Worm (Caenorhabditis elegans) whole organism, young adult: ENCODE measurements around the gene R11H6.5.
A peak's percentile ranks its signal among the peaks of the same experiment; 100 is the strongest.

Experiments used
- B0019.2 ChIP-seq: fragments of 200-800 bp; sonication (Bioruptor generic); conservative IDR thresholded peaks from 2 replicates; pipeline ENCODE4 v1.3.6; 2022; ENCODE audit warnings: missing genetic modification reagents, missing genetic modification characterization, missing compliant biosample characterization
- Y53G8AR.9 ChIP-seq: fragments of 200-800 bp; sonication (Bioruptor generic); conservative IDR thresholded peaks from 2 replicates; pipeline ENCODE4 v1.3.6; 2022; ENCODE audit warnings: missing genetic modification reagents, missing genetic modification characterization, missing compliant biosample characterization
- ama-1 ChIP-seq, 3 experiments: fragments of 150-350 bp in 1 of 3; sonication (generic microtip) in 2 of 3; optimal IDR thresholded peaks; 2 replicates each; lab custom pipeline; 2014 to 2018; ENCODE audit warnings: missing biosample characterization in 2 of 3, missing genetic modification characterization in 2 of 3, missing genetic modification reagents in 2 of 3
- aptf-3 ChIP-seq: fragments of 200-800 bp; sonication (Bioruptor generic); IDR thresholded peaks from 2 replicates; pipeline ENCODE4 v1.3.6; 2022; ENCODE audit warnings: missing genetic modification characterization, missing compliant biosample characterization
- atf-7 ChIP-seq: sonication (generic microtip); optimal IDR thresholded peaks from 2 replicates; lab custom pipeline; 2017; ENCODE audit warnings: mild to moderate bottlenecking, missing genetic modification characterization, missing compliant biosample characterization
- attf-3 ChIP-seq: fragments of 200-800 bp; sonication (Bioruptor generic); conservative IDR thresholded peaks from 2 replicates; pipeline ENCODE4 v1.3.6; 2022; ENCODE audit warnings: missing genetic modification reagents, missing genetic modification characterization, missing compliant biosample characterization
- attf-5 ChIP-seq: fragments of 200-800 bp; sonication (Bioruptor generic); optimal IDR thresholded peaks from 2 replicates; lab custom pipeline; 2018; ENCODE audit warnings: mild to moderate bottlenecking, missing genetic modification characterization, missing compliant biosample characterization
- ccch-3 ChIP-seq: fragments of 200-800 bp; sonication (Bioruptor generic); optimal IDR thresholded peaks from 2 replicates; lab custom pipeline; 2018; ENCODE audit warnings: mild to moderate bottlenecking, missing genetic modification characterization, missing compliant biosample characterization
- cebp-2 ChIP-seq: fragments of 200-800 bp; sonication (Bioruptor generic); IDR thresholded peaks from 2 replicates; pipeline ENCODE4 v1.3.6; 2022; ENCODE audit warnings: missing genetic modification characterization, missing compliant biosample characterization
- ceh-79 ChIP-seq: sonication (generic microtip); optimal IDR thresholded peaks from 2 replicates; lab custom pipeline; 2017; ENCODE audit warnings: mild to moderate bottlenecking, missing genetic modification characterization, missing compliant biosample characterization
- dox-1 ChIP-seq: fragments of 200-800 bp; sonication (Bioruptor generic); IDR thresholded peaks from 2 replicates; pipeline ENCODE4 v1.3.6; 2022; ENCODE audit warnings: missing genetic modification reagents, missing genetic modification characterization, missing compliant biosample characterization
- efl-1 ChIP-seq: fragments of 150-350 bp; optimal IDR thresholded peaks from 2 replicates; lab custom pipeline; 2014; ENCODE audit warnings: missing biosample characterization, missing genetic modification reagents, missing genetic modification characterization
- egl-18 ChIP-seq: fragments of 200-800 bp; sonication (Bioruptor generic); IDR thresholded peaks from 2 replicates; pipeline ENCODE4 v1.3.6; 2022; ENCODE audit warnings: missing genetic modification reagents, missing genetic modification characterization, missing compliant biosample characterization
- egrh-3 ChIP-seq: fragments of 200-800 bp; sonication (Bioruptor generic); IDR thresholded peaks from 2 replicates; pipeline ENCODE4 v1.3.6; 2022; ENCODE audit warnings: missing genetic modification reagents, missing genetic modification characterization, missing compliant biosample characterization
- hlh-12 ChIP-seq: sonication (generic microtip); optimal IDR thresholded peaks from 2 replicates; lab custom pipeline; 2016; ENCODE audit warnings: missing genetic modification characterization, missing compliant biosample characterization
- hlh-26 ChIP-seq: fragments of 200-800 bp; sonication (Bioruptor generic); conservative IDR thresholded peaks from 2 replicates; pipeline ENCODE4 v1.3.6; 2022; ENCODE audit warnings: missing genetic modification reagents, missing genetic modification characterization, missing compliant biosample characterization
- hmg-1.2 ChIP-seq: fragments of 200-800 bp; sonication (Bioruptor generic); IDR thresholded peaks from 2 replicates; pipeline ENCODE4 v1.3.6; 2022; ENCODE audit warnings: missing genetic modification reagents, missing genetic modification characterization, missing compliant biosample characterization
- hrde-1 ChIP-seq: sonication (generic microtip); optimal IDR thresholded peaks from 2 replicates; lab custom pipeline; 2016; ENCODE audit warnings: missing genetic modification characterization, mild to moderate bottlenecking, missing compliant biosample characterization, moderate library complexity, missing genotype, missing genetic modification reagents, borderline replicate concordance
- lag-1 ChIP-seq: fragments of 200-800 bp; sonication (Bioruptor generic); IDR thresholded peaks from 2 replicates; pipeline ENCODE4 v1.3.6; 2022; ENCODE audit warnings: missing genetic modification reagents, missing genetic modification characterization, missing compliant biosample characterization
- let-607 ChIP-seq, 2 experiments: fragments of 200-800 bp in 1 of 2; sonication (Bioruptor generic) in 1 of 2; sonication (generic microtip) in 1 of 2; optimal IDR thresholded peaks; 2 replicates each; lab custom pipeline; 2016 to 2018; ENCODE audit warnings: mild to moderate bottlenecking in 2 of 2, missing compliant biosample characterization in 2 of 2, missing genetic modification characterization in 2 of 2, moderate library complexity in 2 of 2, missing genotype in 1 of 2
- lin-26 ChIP-seq: fragments of 200-800 bp; sonication (Bioruptor generic); IDR thresholded peaks from 2 replicates; pipeline ENCODE4 v1.3.6; 2022; ENCODE audit warnings: missing genetic modification reagents, missing genetic modification characterization, missing compliant biosample characterization
- lin-40 ChIP-seq: sonication (generic microtip); optimal IDR thresholded peaks from 2 replicates; lab custom pipeline; 2016; ENCODE audit warnings: missing genetic modification characterization, mild to moderate bottlenecking, missing compliant biosample characterization, missing genotype, missing genetic modification reagents
- lin-54 ChIP-seq: fragments of 200-800 bp; sonication (Bioruptor generic); optimal IDR thresholded peaks from 2 replicates; lab custom pipeline; 2018; ENCODE audit warnings: mild to moderate bottlenecking, missing genetic modification characterization, missing compliant biosample characterization
- lir-1 ChIP-seq: fragments of 200-800 bp; sonication (Bioruptor generic); conservative IDR thresholded peaks from 2 replicates; pipeline ENCODE4 v1.3.6; 2022; ENCODE audit warnings: missing genetic modification reagents, missing genetic modification characterization, missing compliant biosample characterization
- lsl-1 ChIP-seq: fragments of 200-800 bp; sonication (Bioruptor generic); optimal IDR thresholded peaks from 2 replicates; lab custom pipeline; 2018; ENCODE audit warnings: mild to moderate bottlenecking, missing genetic modification characterization, moderate library complexity, missing compliant biosample characterization
- madf-8 ChIP-seq: fragments of 200-800 bp; sonication (Bioruptor generic); conservative IDR thresholded peaks from 2 replicates; pipeline ENCODE4 v1.3.6; 2022; ENCODE audit warnings: missing genetic modification reagents, missing genetic modification characterization, missing compliant biosample characterization
- mcd-1 ChIP-seq: fragments of 200-800 bp; sonication (Bioruptor generic); IDR thresholded peaks from 2 replicates; pipeline ENCODE4 v1.3.6; 2022; ENCODE audit warnings: missing genetic modification reagents, missing genetic modification characterization, missing compliant biosample characterization
- nfya-1 ChIP-seq: sonication (generic microtip); optimal IDR thresholded peaks from 2 replicates; lab custom pipeline; 2017; ENCODE audit warnings: antibody characterized with exemption, missing compliant biosample characterization, missing genetic modification characterization, borderline replicate concordance; ENCODE audit not compliant: insufficient read depth
- nfya-2 ChIP-seq: fragments of 200-800 bp; sonication (Bioruptor generic); IDR thresholded peaks from 2 replicates; pipeline ENCODE4 v1.3.6; 2022; ENCODE audit warnings: missing genetic modification reagents, missing genetic modification characterization, missing compliant biosample characterization
- nhr-80 ChIP-seq: sonication (generic microtip); optimal IDR thresholded peaks from 2 replicates; lab custom pipeline; 2016; ENCODE audit warnings: missing genetic modification characterization, missing compliant biosample characterization
- rcor-1 ChIP-seq: fragments of 200-800 bp; sonication (Bioruptor generic); IDR thresholded peaks from 2 replicates; pipeline ENCODE4 v1.3.6; 2022; ENCODE audit warnings: missing genetic modification reagents, missing genetic modification characterization, missing compliant biosample characterization
- repo-1 ChIP-seq: sonication (generic microtip); optimal IDR thresholded peaks from 2 replicates; lab custom pipeline; 2017; ENCODE audit warnings: mild to moderate bottlenecking, missing genetic modification characterization, missing compliant biosample characterization
- rpc-1 ChIP-seq, 2 experiments: fragments of 150-350 bp in 1 of 2; sonication (generic microtip) in 1 of 2; optimal IDR thresholded peaks; 2 replicates each; lab custom pipeline; 2014 to 2018; ENCODE audit warnings: missing biosample characterization in 1 of 2, missing genetic modification characterization in 1 of 2, missing genetic modification reagents in 1 of 2, missing genotype in 1 of 2
- snpc-1.1 ChIP-seq: sonication (generic microtip); optimal IDR thresholded peaks from 2 replicates; lab custom pipeline; 2017; ENCODE audit warnings: missing genetic modification characterization, mild to moderate bottlenecking, missing compliant biosample characterization, antibody characterized with exemption, moderate library complexity, missing genotype, missing genetic modification reagents; ENCODE audit not compliant: insufficient read depth
- snpc-1.3 ChIP-seq: sonication (generic microtip); optimal IDR thresholded peaks from 2 replicates; lab custom pipeline; 2017; ENCODE audit warnings: missing genetic modification characterization, mild to moderate bottlenecking, missing compliant biosample characterization, antibody characterized with exemption, moderate library complexity, missing genotype, missing genetic modification reagents; ENCODE audit not compliant: insufficient read depth
- ztf-18 ChIP-seq: sonication (generic microtip); optimal IDR thresholded peaks from 2 replicates; lab custom pipeline; 2016; ENCODE audit warnings: missing genotype, mild to moderate bottlenecking, missing genetic modification characterization, missing compliant biosample characterization

The R11H6.5 gene

ce11 chrV:14658131-14658530 is 46.1 kb upstream of the R11H6.5 start, which contains the start of gene slc-25A29:
TSS of gene slc-25A29 (minus strand) at chrV:14658175.
- TF ChIP-seq rcor-1 (GFP tag; lab: Robert Waterston, UW) (no peak), ama-1 (optimal IDR thresholded peaks at IDR 0.05; lab: Kevin White, UChicago) (no peak), ama-1 (GFP tag; optimal IDR thresholded peaks at IDR 0.05; lab: Kevin White, UChicago) (no peak), nfya-1 (no peak), lir-1 (GFP tag; lab: Robert Waterston, UW) (no peak), let-607 (tag; optimal IDR thresholded peaks at IDR 0.05; lab: Kevin White, UChicago) (no peak), hlh-12 (tag; lab: Kevin White, UChicago) (no peak)

DNA sequence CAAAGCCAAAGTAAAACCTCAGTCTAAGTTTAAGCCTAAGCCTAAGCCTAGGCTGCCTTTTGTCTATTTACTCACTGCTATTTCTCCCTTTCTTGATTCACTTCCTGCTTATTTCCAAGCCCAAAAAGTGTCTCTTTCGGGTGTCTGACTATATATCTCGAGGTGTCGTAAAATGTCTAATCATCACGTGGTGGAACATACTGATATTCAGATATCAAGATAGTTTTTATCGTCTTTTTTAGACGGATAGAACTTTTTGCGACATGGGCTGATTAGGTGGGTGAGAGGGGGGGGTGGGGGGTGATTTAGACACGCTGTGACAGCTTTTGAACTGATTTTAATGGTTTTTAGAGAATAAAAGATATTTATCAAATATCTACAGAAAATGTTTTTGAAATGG is 44.9 kb upstream of the R11H6.5 start:
- no peak for TF ChIP-seq nfya-2 (GFP tag; lab: Robert Waterston, UW)
- TF ChIP-seq lin-26 (GFP tag; lab: Robert Waterston, UW) = peak; percentile 16; the same call in 1 of the 2 replicates

- no peak for TF ChIP-seq hlh-26 (GFP tag; lab: Robert Waterston, UW)
- no peak for TF ChIP-seq lin-40 (tag; lab: Kevin White, UChicago)
- TF ChIP-seq lir-1 (GFP tag; lab: Robert Waterston, UW) = no peak
- no peak for TF ChIP-seq efl-1 (GFP tag; lab: Kevin White, UChicago)
- no peak for TF ChIP-seq attf-3 (GFP tag; lab: Robert Waterston, UW)
- no peak for TF ChIP-seq nfya-1
- TF ChIP-seq B0019.2 (GFP tag; lab: Robert Waterston, UW) = no peak
- no peak for TF ChIP-seq repo-1 (tag; lab: Kevin White, UChicago)
- TF ChIP-seq dox-1 (GFP tag; lab: Robert Waterston, UW) = no peak
- TF ChIP-seq ceh-79 (tag; lab: Kevin White, UChicago) = no peak
- TF ChIP-seq lag-1 (GFP tag; lab: Robert Waterston, UW) = no peak
- TF ChIP-seq aptf-3 (GFP tag; lab: Robert Waterston, UW) = no peak
- no peak for TF ChIP-seq madf-8
- TF ChIP-seq egrh-3 = no peak
- TF ChIP-seq lin-54 = no peak
These were observed 43.7 kb upstream of the R11H6.5 start for ce11 chrV:14655689-14656088.

ce11 chrV:14650631-14651030 is 38.6 kb upstream of the R11H6.5 start:
- TF ChIP-seq cebp-2 (no peak), ccch-3 (GFP tag; lab: Kevin White, UChicago) (no peak), hmg-1.2 (no peak), snpc-1.3 (tag; lab: Kevin White, UChicago) (no peak), snpc-1.1 (tag; lab: Kevin White, UChicago) (no peak), rpc-1 (optimal IDR thresholded peaks at IDR 0.05; lab: Kevin White, UChicago) (no peak), rpc-1 (tag; optimal IDR thresholded peaks at IDR 0.05; lab: Kevin White, UChicago) (no peak), mcd-1 (GFP tag; lab: Robert Waterston, UW) (no peak), egl-18 (GFP tag; lab: Robert Waterston, UW) (no peak), atf-7 (tag; lab: Kevin White, UChicago) (no peak), lag-1 (GFP tag; lab: Robert Waterston, UW) (no peak), rcor-1 (GFP tag; lab: Robert Waterston, UW) (no peak), nhr-80 (no peak), ztf-18 (tag; lab: Kevin White, UChicago) (no peak), hrde-1 (tag; lab: Kevin White, UChicago) (no peak), lsl-1 (GFP tag; lab: Kevin White, UChicago) (no peak), attf-5 (no peak), Y53G8AR.9 (no peak)
